Worm (Caenorhabditis elegans) whole organism, L4 larva: Measurements from ENCODE around the gene kcnl-4.

Experiments used
- Y75B8A.6 ChIP-seq: fragments of 200-800 bp; sonication (Bioruptor generic); IDR thresholded peaks from 2 replicates; pipeline ENCODE4 v1.3.6; 2022; ENCODE audit warnings: missing genetic modification reagents, missing genetic modification characterization, missing compliant biosample characterization
- ZK546.5 ChIP-seq, 2 experiments: sonication (generic microtip); optimal IDR thresholded peaks; 2 replicates each; lab custom pipeline; 2017; ENCODE audit warnings: missing biosample characterization in 2 of 2, missing genetic modification characterization in 2 of 2
- ces-1 ChIP-seq: fragments of 150-350 bp; sonication (generic microtip); optimal IDR thresholded peaks from 4 replicates; lab custom pipeline; 2014; ENCODE audit warnings: missing biosample characterization, missing genetic modification reagents, missing genetic modification characterization
- fos-1 ChIP-seq: fragments of 150-350 bp; optimal IDR thresholded peaks from 2 replicates; lab custom pipeline; 2014; ENCODE audit warnings: missing biosample characterization, missing genetic modification characterization
- mdl-1 ChIP-seq, 2 experiments: fragments of 150-350 bp in 1 of 2; sonication (generic microtip) in 1 of 2; optimal IDR thresholded peaks; 2 replicates each; lab custom pipeline; 2014 to 2017; ENCODE audit warnings: missing biosample characterization in 2 of 2, missing genetic modification characterization in 2 of 2
- nhr-11 ChIP-seq: fragments of 150-350 bp; optimal IDR thresholded peaks from 2 replicates; lab custom pipeline; 2014; ENCODE audit warnings: missing biosample characterization, missing genetic modification characterization
- snpc-4 ChIP-seq: fragments of 150-350 bp; optimal IDR thresholded peaks from 2 replicates; lab custom pipeline; 2014; ENCODE audit warnings: missing biosample characterization, missing genetic modification characterization
- zfp-2 ChIP-seq: sonication (generic microtip); optimal IDR thresholded peaks from 2 replicates; lab custom pipeline; 2016; ENCODE audit warnings: mild to moderate bottlenecking, missing genetic modification characterization, missing compliant biosample characterization

DNA sequence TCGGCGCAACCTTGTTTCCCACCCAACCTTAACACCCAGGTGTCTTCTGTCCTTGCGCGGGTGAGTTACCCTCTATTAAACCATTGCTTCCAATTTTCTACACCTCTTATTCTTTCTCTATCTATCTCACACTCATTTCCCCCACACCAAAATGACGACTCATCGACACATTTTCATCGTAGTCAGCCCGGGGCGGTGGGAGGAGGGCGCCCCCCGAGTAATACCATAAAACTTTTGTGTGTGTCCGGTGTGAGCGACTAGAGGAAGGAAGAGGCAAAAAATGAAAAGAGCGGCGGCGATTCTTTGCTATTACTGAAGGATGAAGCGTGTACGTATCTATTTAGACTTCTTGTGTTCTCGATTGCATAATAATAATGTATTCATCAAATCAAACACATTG is 26.1 kb upstream of the kcnl-4 start:
- no peak for TF ChIP-seq ces-1 (GFP tag; lab: Kevin White, UChicago)
- TF ChIP-seq ZK546.5 (tag; optimal IDR thresholded peaks at IDR 0.05; lab: Kevin White, UChicago) = no peak
- TF ChIP-seq snpc-4 (tag; lab: Kevin White, UChicago) = no peak
- no peak for TF ChIP-seq mdl-1 (tag; optimal IDR thresholded peaks at IDR 0.05; lab: Kevin White, UChicago)
- TF ChIP-seq Y75B8A.6 = no peak
- no peak for TF ChIP-seq fos-1 (tag; lab: Kevin White, UChicago)
- TF ChIP-seq nhr-11 = no peak
- no peak for TF ChIP-seq zfp-2
